Worm (Caenorhabditis elegans): ENCODE results near the gene Y75B7B.1.

The Y75B7B.1 gene

ce11 chrV:1230540-1230939 lies 40.2 kb upstream of the Y75B7B.1 start:
- TF ChIP-seq blmp-1 (tag; optimal IDR thresholded peaks at IDR 0.05), result no peak
- TF ChIP-seq sem-2 (GFP tag; optimal IDR thresholded peaks at IDR 0.05), result peak; percentile 38

- no peak for TF ChIP-seq ceh-43 (GFP tag; optimal IDR thresholded peaks at IDR 0.05)
- no peak for TF ChIP-seq unc-39 (tag; optimal IDR thresholded peaks at IDR 0.05)
Observed at ce11 chrV:1232574-1232973, 38.1 kb upstream of the Y75B7B.1 start.

- TF ChIP-seq unc-62 (GFP tag; optimal IDR thresholded peaks at IDR 0.05), result no peak
- TF ChIP-seq cnd-1 (tag; optimal IDR thresholded peaks at IDR 0.05), result no peak
- TF ChIP-seq elt-1 (tag; optimal IDR thresholded peaks at IDR 0.05; ENCODE audit: borderline replicate concordance, insufficient read depth), result no peak
- no peak for TF ChIP-seq mab-5 (tag; optimal IDR thresholded peaks at IDR 0.05)
- TF ChIP-seq bed-3 (GFP tag; optimal IDR thresholded peaks at IDR 0.05), result no peak
- no peak for TF ChIP-seq pha-4 (tag; optimal IDR thresholded peaks at IDR 0.05)
- no peak for TF ChIP-seq hlh-1 (tag; optimal IDR thresholded peaks at IDR 0.05)
Observed at ce11 chrV:1235355-1235754, 35.4 kb upstream of the Y75B7B.1 start, which contains the start of gene madd-2. Gene madd-2, minus strand, starts transcription at chrV:1235455.

ce11 chrV:1236333-1237068 lies 34.2 kb upstream of the Y75B7B.1 start:
- TF ChIP-seq nhr-2 (tag; optimal IDR thresholded peaks at IDR 0.05) (no peak), pha-4 (tag; optimal IDR thresholded peaks at IDR 0.05) (no peak), snpc-4 (tag; optimal IDR thresholded peaks at IDR 0.05) (no peak), ztf-11 (tag; optimal IDR thresholded peaks at IDR 0.05) (no peak), M03D4.4 (tag; optimal IDR thresholded peaks at IDR 0.05) (peak; percentile 26), unc-120 (tag; optimal IDR thresholded peaks at IDR 0.05; ENCODE audit: poor library complexity, severe bottlenecking) (peak; percentile 6), mep-1 (tag; optimal IDR thresholded peaks at IDR 0.05) (peak; percentile 24), lin-13 (tag; optimal IDR thresholded peaks at IDR 0.05) (no peak), elt-3 (tag; optimal IDR thresholded peaks at IDR 0.05) (no peak), unc-62 (GFP tag; optimal IDR thresholded peaks at IDR 0.05) (peak; percentile 72), ham-2 (GFP tag; optimal IDR thresholded peaks at IDR 0.05) (peak; percentile 43), flh-1 (GFP tag; optimal IDR thresholded peaks at IDR 0.05) (no peak), cnd-1 (tag; optimal IDR thresholded peaks at IDR 0.05) (no peak), ceh-39 (tag; optimal IDR thresholded peaks at IDR 0.05) (no peak), nhr-237 (tag; optimal IDR thresholded peaks at IDR 0.05) (no peak)

- TF ChIP-seq ham-2 (GFP tag; optimal IDR thresholded peaks at IDR 0.05), result peak; percentile 19
- TF ChIP-seq lsy-2 (tag; optimal IDR thresholded peaks at IDR 0.05), result no peak
Observed at ce11 chrV:1242432-1242831, 28.3 kb upstream of the Y75B7B.1 start.

ce11 chrV:1243011-1243410 lies 27.7 kb upstream of the Y75B7B.1 start:
- TF ChIP-seq ceh-43 (GFP tag; optimal IDR thresholded peaks at IDR 0.05) (no peak), hlh-1 (tag; optimal IDR thresholded peaks at IDR 0.05) (peak; percentile 41)

- TF ChIP-seq unc-120 (tag; optimal IDR thresholded peaks at IDR 0.05; ENCODE audit: poor library complexity, severe bottlenecking) (no peak), tbx-8 (GFP tag; optimal IDR thresholded peaks at IDR 0.05) (no peak), mls-2 (tag; optimal IDR thresholded peaks at IDR 0.05) (no peak), ceh-83 (GFP tag; optimal IDR thresholded peaks at IDR 0.05) (no peak), ceh-39 (tag; optimal IDR thresholded peaks at IDR 0.05) (no peak), unc-62 (GFP tag; optimal IDR thresholded peaks at IDR 0.05) (no peak), ham-2 (GFP tag; optimal IDR thresholded peaks at IDR 0.05) (no peak), lin-13 (tag; optimal IDR thresholded peaks at IDR 0.05) (no peak), mep-1 (tag; optimal IDR thresholded peaks at IDR 0.05) (no peak), hlh-1 (tag; optimal IDR thresholded peaks at IDR 0.05) (no peak), snpc-4 (tag; optimal IDR thresholded peaks at IDR 0.05) (no peak), blmp-1 (tag; optimal IDR thresholded peaks at IDR 0.05) (no peak), M03D4.4 (tag; optimal IDR thresholded peaks at IDR 0.05) (no peak), lin-32 (GFP tag; optimal IDR thresholded peaks at IDR 0.05) (no peak), nhr-237 (tag; optimal IDR thresholded peaks at IDR 0.05) (no peak), bed-3 (GFP tag; optimal IDR thresholded peaks at IDR 0.05) (no peak), elt-3 (tag; optimal IDR thresholded peaks at IDR 0.05) (no peak), nhr-2 (tag; optimal IDR thresholded peaks at IDR 0.05) (peak; percentile 94), nhr-76 (tag; optimal IDR thresholded peaks at IDR 0.05) (no peak), nhr-28 (tag; optimal IDR thresholded peaks at IDR 0.05) (no peak), mab-5 (tag; optimal IDR thresholded peaks at IDR 0.05) (no peak), ces-1 (GFP tag; optimal IDR thresholded peaks at IDR 0.05) (peak; percentile 97), nhr-12 (tag; optimal IDR thresholded peaks at IDR 0.05) (no peak), ztf-11 (tag; optimal IDR thresholded peaks at IDR 0.05) (no peak), elt-1 (tag; optimal IDR thresholded peaks at IDR 0.05; ENCODE audit: borderline replicate concordance, insufficient read depth) (no peak), sptf-1 (tag; optimal IDR thresholded peaks at IDR 0.05) (no peak), lsy-2 (tag; optimal IDR thresholded peaks at IDR 0.05) (no peak), pha-4 (tag; optimal IDR thresholded peaks at IDR 0.05) (no peak), unc-39 (tag; optimal IDR thresholded peaks at IDR 0.05) (peak; percentile 14), cnd-1 (tag; optimal IDR thresholded peaks at IDR 0.05) (peak; percentile 2), ceh-43 (GFP tag; optimal IDR thresholded peaks at IDR 0.05) (no peak)
Observed at ce11 chrV:1244021-1244708, 26.5 kb upstream of the Y75B7B.1 start.
